Worm (Caenorhabditis elegans) whole organism, L4 larva: Measurements from ENCODE around the gene srd-12.

Experiments
- T26A8.4 ChIP-seq: fragments of 200-800 bp; sonication (Bioruptor generic); IDR thresholded peaks from 2 replicates; pipeline ENCODE4 v1.3.6; 2022; ENCODE audit warnings: missing genetic modification characterization, missing compliant biosample characterization
- ZK546.5 ChIP-seq, 2 experiments: sonication (generic microtip); optimal IDR thresholded peaks; 2 replicates each; lab custom pipeline; 2017; ENCODE audit warnings: missing biosample characterization in 2 of 2, missing genetic modification characterization in 2 of 2
- aha-1 ChIP-seq: fragments of 150-350 bp; peaks from one replicate; lab custom pipeline; 2014; ENCODE audit warnings: missing biosample characterization, missing genetic modification characterization
- aly-2 ChIP-seq: sonication (generic microtip); optimal IDR thresholded peaks from 2 replicates; lab custom pipeline; 2018; ENCODE audit warnings: missing biosample characterization, missing genetic modification characterization
- ceh-20 ChIP-seq: fragments of 200-800 bp; sonication (Bioruptor generic); IDR thresholded peaks from 2 replicates; pipeline ENCODE4 v1.3.6; 2022; ENCODE audit warnings: missing genetic modification reagents, missing genetic modification characterization, missing compliant biosample characterization
- ceh-28 ChIP-seq: fragments of 150-350 bp; optimal IDR thresholded peaks from 2 replicates; lab custom pipeline; 2014; ENCODE audit warnings: missing biosample characterization, missing genetic modification reagents, missing genetic modification characterization
- ceh-32 ChIP-seq: sonication (generic microtip); optimal IDR thresholded peaks from 2 replicates; lab custom pipeline; 2016; ENCODE audit warnings: mild to moderate bottlenecking, missing genetic modification characterization, missing compliant biosample characterization; ENCODE audit not compliant: poor library complexity
- ceh-44 ChIP-seq: fragments of 200-800 bp; sonication (Bioruptor generic); IDR thresholded peaks from 2 replicates; pipeline ENCODE4 v1.3.6; 2022; ENCODE audit warnings: missing genetic modification reagents, missing genetic modification characterization, missing compliant biosample characterization
- ces-1 ChIP-seq: fragments of 150-350 bp; sonication (generic microtip); optimal IDR thresholded peaks from 4 replicates; lab custom pipeline; 2014; ENCODE audit warnings: missing biosample characterization, missing genetic modification reagents, missing genetic modification characterization
- daf-12 ChIP-seq: fragments of 150-350 bp; optimal IDR thresholded peaks from 2 replicates; lab custom pipeline; 2014; ENCODE audit warnings: missing biosample characterization, missing genetic modification reagents, missing genetic modification characterization
- daf-16 ChIP-seq, 3 experiments: sonication (generic microtip); optimal IDR thresholded peaks; 2 replicates each; lab custom pipeline; 2016 to 2017; ENCODE audit warnings: missing genetic modification characterization in 3 of 3, missing genetic modification reagents in 3 of 3, mild to moderate bottlenecking in 2 of 3, missing compliant biosample characterization in 2 of 3, missing biosample characterization in 1 of 3, moderate library complexity in 1 of 3
- daf-19 ChIP-seq: fragments of 200-800 bp; sonication (Bioruptor generic); conservative IDR thresholded peaks from 2 replicates; pipeline ENCODE4 v1.3.6; 2022; ENCODE audit warnings: missing genetic modification characterization, missing compliant biosample characterization
- dmd-8 ChIP-seq: fragments of 200-800 bp; sonication (Bioruptor generic); IDR thresholded peaks from 2 replicates; pipeline ENCODE4 v1.3.6; 2022; ENCODE audit warnings: missing genetic modification characterization, missing compliant biosample characterization
- duxl-1 ChIP-seq: sonication (generic microtip); optimal IDR thresholded peaks from 2 replicates; lab custom pipeline; 2016; ENCODE audit warnings: mild to moderate bottlenecking, missing genetic modification characterization, moderate library complexity, missing compliant biosample characterization; ENCODE audit not compliant: poor library complexity
- egl-43 ChIP-seq: fragments of 200-800 bp; sonication (Bioruptor generic); IDR thresholded peaks from 2 replicates; pipeline ENCODE4 v1.3.6; 2022; ENCODE audit warnings: missing genetic modification reagents, missing genetic modification characterization, missing compliant biosample characterization
- gei-8 ChIP-seq: fragments of 200-800 bp; sonication (Bioruptor generic); optimal IDR thresholded peaks from 2 replicates; lab custom pipeline; 2018; ENCODE audit warnings: mild to moderate bottlenecking, missing genetic modification characterization, missing compliant biosample characterization
- hif-1 ChIP-seq, 2 experiments: sonication (generic microtip); optimal IDR thresholded peaks; 2 replicates each; lab custom pipeline; 2016 to 2017; ENCODE audit warnings: missing compliant biosample characterization in 2 of 2, missing genetic modification characterization in 2 of 2, missing genetic modification reagents in 2 of 2, missing genotype in 2 of 2, mild to moderate bottlenecking in 1 of 2
- hlh-30 ChIP-seq: sonication (generic microtip); optimal IDR thresholded peaks from 2 replicates; lab custom pipeline; 2017; ENCODE audit warnings: antibody characterized with exemption, mild to moderate bottlenecking, missing genetic modification characterization, missing compliant biosample characterization; ENCODE audit not compliant: insufficient read depth
- hmg-1.1 ChIP-seq: fragments of 200-800 bp; sonication (Bioruptor generic); IDR thresholded peaks from 2 replicates; pipeline ENCODE4 v1.3.6; 2022; ENCODE audit warnings: missing genetic modification reagents, missing genetic modification characterization, missing compliant biosample characterization
- jun-1 ChIP-seq: fragments of 150-350 bp; optimal IDR thresholded peaks from 2 replicates; lab custom pipeline; 2014; ENCODE audit warnings: missing biosample characterization, missing genetic modification reagents, missing genetic modification characterization
- lin-1 ChIP-seq: fragments of 200-800 bp; sonication (Bioruptor generic); IDR thresholded peaks from 2 replicates; pipeline ENCODE4 v1.3.6; 2022; ENCODE audit warnings: missing genetic modification reagents, missing genetic modification characterization, missing compliant biosample characterization
- lir-3 ChIP-seq: sonication (generic microtip); optimal IDR thresholded peaks from 2 replicates; lab custom pipeline; 2016; ENCODE audit warnings: mild to moderate bottlenecking, missing genetic modification characterization, missing compliant biosample characterization
- madf-5 ChIP-seq, 2 experiments: fragments of 200-800 bp; sonication (Bioruptor generic); IDR thresholded peaks; 2 replicates each; pipeline ENCODE4 v1.3.6; 2022; ENCODE audit warnings: missing compliant biosample characterization in 2 of 2, missing genetic modification characterization in 2 of 2
- mdl-1 ChIP-seq, 2 experiments: fragments of 150-350 bp in 1 of 2; sonication (generic microtip) in 1 of 2; optimal IDR thresholded peaks; 2 replicates each; lab custom pipeline; 2014 to 2017; ENCODE audit warnings: missing biosample characterization in 2 of 2, missing genetic modification characterization in 2 of 2
- mdt-29 ChIP-seq: fragments of 200-800 bp; sonication (Bioruptor generic); IDR thresholded peaks from 2 replicates; pipeline ENCODE4 v1.3.6; 2022; ENCODE audit warnings: missing genetic modification reagents, missing genetic modification characterization, missing compliant biosample characterization
- mes-2 ChIP-seq: sonication (generic microtip); optimal IDR thresholded peaks from 2 replicates; lab custom pipeline; 2016; ENCODE audit warnings: missing genotype, mild to moderate bottlenecking, missing genetic modification characterization, missing compliant biosample characterization; ENCODE audit not compliant: poor library complexity, severe bottlenecking
- nhr-10 ChIP-seq: fragments of 150-350 bp; optimal IDR thresholded peaks from 2 replicates; lab custom pipeline; 2014; ENCODE audit warnings: missing biosample characterization, missing genetic modification characterization
- nhr-102 ChIP-seq: sonication (generic microtip); optimal IDR thresholded peaks from 2 replicates; lab custom pipeline; 2016; ENCODE audit warnings: mild to moderate bottlenecking, missing genetic modification characterization, moderate library complexity, missing compliant biosample characterization
- nhr-237 ChIP-seq: sonication (generic microtip); optimal IDR thresholded peaks from 2 replicates; lab custom pipeline; 2017; ENCODE audit warnings: missing biosample characterization, missing genetic modification characterization
- nhr-42 ChIP-seq: fragments of 200-800 bp; sonication (Bioruptor generic); IDR thresholded peaks from 2 replicates; pipeline ENCODE4 v1.3.6; 2022; ENCODE audit warnings: missing genetic modification characterization, missing compliant biosample characterization
- nhr-48 ChIP-seq: sonication (generic microtip); optimal IDR thresholded peaks from 2 replicates; lab custom pipeline; 2016; ENCODE audit warnings: mild to moderate bottlenecking, missing genetic modification characterization, missing compliant biosample characterization
- nhr-77 ChIP-seq: fragments of 150-350 bp; optimal IDR thresholded peaks from 2 replicates; lab custom pipeline; 2014; ENCODE audit warnings: missing biosample characterization, missing genetic modification characterization
- pha-4 ChIP-seq, 2 experiments: fragments of 150-350 bp in 1 of 2; fragments of 200-800 bp in 1 of 2; sonication (Bioruptor generic) in 1 of 2; IDR thresholded peaks in 1 of 2; optimal IDR thresholded peaks in 1 of 2; 2 replicates each; pipeline versions ENCODE4 v1.3.6 to Lab custom; 2014 to 2022; ENCODE audit warnings: missing genetic modification characterization in 2 of 2, missing genetic modification reagents in 2 of 2, missing biosample characterization in 1 of 2, missing compliant biosample characterization in 1 of 2
- pqm-1 ChIP-seq: sonication (generic microtip); optimal IDR thresholded peaks from 2 replicates; lab custom pipeline; 2017; ENCODE audit warnings: missing biosample characterization, missing genetic modification characterization
- rbr-2 ChIP-seq: sonication (generic microtip); optimal IDR thresholded peaks from 2 replicates; lab custom pipeline; 2016; ENCODE audit warnings: missing genotype, missing genetic modification characterization, missing compliant biosample characterization
- set-16 ChIP-seq: fragments of 200-800 bp; sonication (Bioruptor generic); IDR thresholded peaks from 2 replicates; pipeline ENCODE4 v1.3.6; 2022; ENCODE audit warnings: missing genetic modification reagents, missing genetic modification characterization, missing compliant biosample characterization
- spr-1 ChIP-seq: sonication (generic microtip); optimal IDR thresholded peaks from 2 replicates; lab custom pipeline; 2016; ENCODE audit warnings: mild to moderate bottlenecking, missing genetic modification characterization, missing compliant biosample characterization
- unc-62 ChIP-seq, 3 experiments: fragments of 150-350 bp in 1 of 3; sonication (generic microtip); optimal IDR thresholded peaks in 2 of 3; peaks in 1 of 3; 1 replicate in 1 of 3; 2 replicates in 2 of 3; lab custom pipeline; 2014 to 2017; ENCODE audit warnings: missing biosample characterization in 3 of 3, missing genetic modification characterization in 3 of 3, missing genetic modification reagents in 3 of 3, missing genotype in 1 of 3
- vab-7 ChIP-seq: fragments of 200-800 bp; sonication (Bioruptor generic); IDR thresholded peaks from 2 replicates; pipeline ENCODE4 v1.3.6; 2022; ENCODE audit warnings: missing genetic modification reagents, missing genetic modification characterization, missing compliant biosample characterization
- zfp-3 ChIP-seq: fragments of 200-800 bp; sonication (Bioruptor generic); conservative IDR thresholded peaks from 2 replicates; pipeline ENCODE4 v1.3.6; 2022; ENCODE audit warnings: missing genetic modification reagents, missing genetic modification characterization, missing compliant biosample characterization
- zip-2 ChIP-seq: fragments of 150-350 bp; optimal IDR thresholded peaks from 2 replicates; lab custom pipeline; 2014; ENCODE audit warnings: missing biosample characterization, missing genetic modification characterization

The srd-12 gene

ce11 chrIV:5664375-5665004 lies 34.4 kb upstream of the srd-12 start, which contains the start of gene bec-1 (continued):
- TF ChIP-seq hmg-1.1 (GFP tag; lab: Robert Waterston, UW) = 0 out of 2 replicates have a peak, but pooled peaks have one; percentile 10

ce11 chrIV:5662886-5663285 lies 32.8 kb upstream of the srd-12 start:
- TF ChIP-seq daf-12 (tag; lab: Kevin White, UChicago) (no peak), aly-2 (tag; lab: Kevin White, UChicago) (no peak), aha-1 (tag; lab: Kevin White, UChicago) (peak; percentile 94), pha-4 (GFP tag; IDR thresholded peaks at IDR 0.05; lab: Robert Waterston, UW) (no peak), pha-4 (tag; optimal IDR thresholded peaks at IDR 0.05; lab: Kevin White, UChicago) (no peak), daf-16 (GFP tag; optimal IDR thresholded peaks at IDR 0.05; lab: Kevin White, UChicago) (no peak), daf-16 (tag; optimal IDR thresholded peaks at IDR 0.05; lab: Kevin White, UChicago) (peak; percentile 1), rbr-2 (tag; lab: Kevin White, UChicago) (no peak)

- TF ChIP-seq aha-1 (tag; lab: Kevin White, UChicago) (peak; percentile 85), unc-62 (GFP tag; optimal IDR thresholded peaks at IDR 0.05 in 1 of 2; lab: Kevin White, UChicago) (peak in 1 of 2 experiments; percentile 72), unc-62 (tag; optimal IDR thresholded peaks at IDR 0.05; lab: Kevin White, UChicago) (no peak), daf-19 (no peak)
These were observed 32.0 kb upstream of the srd-12 start for ce11 chrIV:5662073-5662472.

- TF ChIP-seq T26A8.4 (0 out of 2 replicates have a peak, but pooled peaks have one; percentile 12), nhr-237 (tag; lab: Kevin White, UChicago) (no peak), nhr-42 (0 out of 2 replicates have a peak, but pooled peaks have one; percentile 14), madf-5 (GFP tag; IDR thresholded peaks at IDR 0.05; lab: Robert Waterston, UW) (no peak), ceh-20 (GFP tag; lab: Robert Waterston, UW) (no peak), duxl-1 (tag; lab: Kevin White, UChicago) (peak; percentile 27), hlh-30 (peak; percentile 9)
These were observed 30.2 kb upstream of the srd-12 start, which contains the start of gene skn-1 for ce11 chrIV:5660239-5660638. TSS of gene skn-1 (minus strand) at chrIV:5660384.

- no peak for TF ChIP-seq nhr-10 (tag; lab: Kevin White, UChicago)
- TF ChIP-seq set-16 = no peak
- no peak for TF ChIP-seq mdt-29 (GFP tag; lab: Robert Waterston, UW)
- no peak for TF ChIP-seq lir-3
- TF ChIP-seq zip-2 (tag; lab: Kevin White, UChicago) = no peak
- peak in 1 of 2 experiments; percentile 8 for TF ChIP-seq hif-1 (tag; optimal IDR thresholded peaks at IDR 0.05; lab: Kevin White, UChicago)
- no peak for TF ChIP-seq dmd-8 (GFP tag; lab: Robert Waterston, UW)
- TF ChIP-seq nhr-77 (tag; lab: Kevin White, UChicago) = peak; percentile 26
- TF ChIP-seq ceh-32 (tag; lab: Kevin White, UChicago) = no peak
- TF ChIP-seq gei-8 = no peak
- no peak for TF ChIP-seq jun-1
- no peak for TF ChIP-seq egl-43
- TF ChIP-seq mes-2 (tag; lab: Kevin White, UChicago) = peak; percentile 47
- no peak for TF ChIP-seq mdl-1 (tag; optimal IDR thresholded peaks at IDR 0.05; lab: Kevin White, UChicago)
- no peak for TF ChIP-seq nhr-48 (tag; lab: Kevin White, UChicago)
- no peak for TF ChIP-seq nhr-102 (tag; lab: Kevin White, UChicago)
- TF ChIP-seq ceh-44 = no peak
- TF ChIP-seq zfp-3 (GFP tag; lab: Robert Waterston, UW) = no peak
- peak; percentile 84 for TF ChIP-seq pqm-1 (tag; lab: Kevin White, UChicago)
- TF ChIP-seq ceh-20 (GFP tag; lab: Robert Waterston, UW) = no peak
- TF ChIP-seq lin-1 (GFP tag; lab: Robert Waterston, UW) = peak; percentile 82
- TF ChIP-seq ZK546.5 (tag; optimal IDR thresholded peaks at IDR 0.05; lab: Kevin White, UChicago) = no peak
- TF ChIP-seq spr-1 = no peak
- TF ChIP-seq unc-62 (GFP tag; optimal IDR thresholded peaks at IDR 0.05 in 1 of 2; lab: Kevin White, UChicago) = peak in 1 of 2 experiments; percentile 53
- no peak for TF ChIP-seq unc-62 (tag; optimal IDR thresholded peaks at IDR 0.05; lab: Kevin White, UChicago)
- TF ChIP-seq ceh-28 (tag; lab: Kevin White, UChicago) = no peak
- no peak for TF ChIP-seq vab-7 (GFP tag; lab: Robert Waterston, UW)
- TF ChIP-seq ces-1 (GFP tag; lab: Kevin White, UChicago) = no peak
These were observed 29.4 kb upstream of the srd-12 start for ce11 chrIV:5659461-5659860.
